Worm (Caenorhabditis elegans): ENCODE data around the gene M03B6.4.

- no peak for TF ChIP-seq flt-1 (GFP tag; IDR thresholded peaks at IDR 0.05)
- no peak for TF ChIP-seq tab-1 (GFP tag; IDR thresholded peaks at IDR 0.05)
- TF ChIP-seq cog-1 (tag; optimal IDR thresholded peaks at IDR 0.05), result no peak
These were observed 47.5 kb upstream of the M03B6.4 start for ce11 chrX:13811156-13811555.
